Worm (Caenorhabditis elegans) whole organism, mixed stage, embryonic: ENCODE data around the gene C35D10.17.

Experiments
- elt-3 ChIP-seq: fragments of 150-350 bp; optimal IDR thresholded peaks from 2 replicates; lab custom pipeline; 2014; ENCODE audit warnings: missing biosample characterization, missing genetic modification characterization
- hlh-1 ChIP-seq: fragments of 150-350 bp; optimal IDR thresholded peaks from 2 replicates; lab custom pipeline; 2014; ENCODE audit warnings: missing biosample characterization, missing genetic modification reagents, missing genetic modification characterization
- lin-13 ChIP-seq: fragments of 150-350 bp; optimal IDR thresholded peaks from 2 replicates; lab custom pipeline; 2014; ENCODE audit warnings: missing biosample characterization, missing genetic modification characterization
- lsy-2 ChIP-seq: fragments of 150-350 bp; optimal IDR thresholded peaks from 2 replicates; lab custom pipeline; 2014; ENCODE audit warnings: missing biosample characterization, missing genetic modification characterization
- mls-2 ChIP-seq: sonication (generic microtip); optimal IDR thresholded peaks from 2 replicates; lab custom pipeline; 2016; ENCODE audit warnings: mild to moderate bottlenecking, missing genetic modification characterization, moderate library complexity, missing compliant biosample characterization
- nhr-2 ChIP-seq: fragments of 150-350 bp; optimal IDR thresholded peaks from 2 replicates; lab custom pipeline; 2014; ENCODE audit warnings: missing biosample characterization, missing genetic modification characterization
- nhr-28 ChIP-seq: fragments of 150-350 bp; optimal IDR thresholded peaks from 2 replicates; lab custom pipeline; 2014; ENCODE audit warnings: missing biosample characterization, missing genetic modification characterization
- pha-4 ChIP-seq: fragments of 150-350 bp; optimal IDR thresholded peaks from 2 replicates; lab custom pipeline; 2018; ENCODE audit warnings: missing biosample characterization, missing genetic modification reagents, missing genetic modification characterization
- sem-2 ChIP-seq: fragments of 200-800 bp; sonication (Bioruptor generic); optimal IDR thresholded peaks from 2 replicates; lab custom pipeline; 2018; ENCODE audit warnings: mild to moderate bottlenecking, missing genetic modification characterization, missing compliant biosample characterization
- unc-39 ChIP-seq: fragments of 150-350 bp; optimal IDR thresholded peaks from 2 replicates; lab custom pipeline; 2014; ENCODE audit warnings: missing biosample characterization, missing genetic modification characterization

DNA sequence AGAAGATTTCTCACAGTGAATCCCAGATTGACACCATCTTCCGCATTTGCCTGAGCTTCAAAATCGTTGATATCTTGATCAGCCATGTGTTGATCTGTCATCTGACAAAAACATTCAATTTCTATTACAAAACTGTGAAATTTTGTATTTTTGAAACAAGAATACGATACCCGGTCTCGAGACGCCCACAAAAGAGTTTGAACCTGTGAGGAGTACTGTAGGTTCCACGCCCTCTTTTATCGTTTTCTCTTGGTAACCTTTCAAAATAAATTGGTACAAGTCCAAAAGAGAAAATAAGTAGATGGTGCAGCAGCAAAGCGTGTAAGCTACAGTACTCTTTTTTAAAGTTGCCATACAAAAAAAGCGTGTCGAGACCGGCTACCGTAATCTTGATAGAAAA is 43.1 kb downstream of the C35D10.17 start, which contains the start of gene F26F4.12:
- TF ChIP-seq lin-13 (tag; lab: Kevin White, UChicago), result no peak
- no peak for TF ChIP-seq lsy-2 (tag; lab: Kevin White, UChicago)
- TF ChIP-seq pha-4, result no peak
- no peak for TF ChIP-seq nhr-28 (tag; lab: Kevin White, UChicago)
- TF ChIP-seq mls-2 (tag; lab: Kevin White, UChicago), result no peak
- TF ChIP-seq hlh-1, result no peak
- TF ChIP-seq elt-3, result no peak
- no peak for TF ChIP-seq sem-2 (GFP tag; lab: Kevin White, UChicago)
- TF ChIP-seq unc-39, result no peak
- no peak for TF ChIP-seq nhr-2 (tag; lab: Kevin White, UChicago)
